Worm (Caenorhabditis elegans) whole organism, midembryonic: ENCODE measurements around the gene prk-2.
A peak's percentile ranks its signal among the peaks of the same experiment; 100 is the strongest.

ENCODE experiments used
- T22C8.4 ChIP-seq: fragments of 200-800 bp; sonication (Bioruptor generic); IDR thresholded peaks from 2 replicates; pipeline ENCODE4 v1.3.6; 2022; ENCODE audit warnings: missing genetic modification characterization, missing compliant biosample characterization
- cog-1 ChIP-seq: sonication (generic microtip); optimal IDR thresholded peaks from 2 replicates; lab custom pipeline; 2016; ENCODE audit warnings: missing genetic modification characterization, missing compliant biosample characterization
- flt-1 ChIP-seq: fragments of 200-800 bp; sonication (Bioruptor generic); IDR thresholded peaks from 2 replicates; pipeline ENCODE4 v1.3.6; 2022; ENCODE audit warnings: missing genetic modification characterization, missing compliant biosample characterization
- klf-2 ChIP-seq: fragments of 200-800 bp; sonication (Bioruptor generic); conservative IDR thresholded peaks from 2 replicates; pipeline ENCODE4 v1.3.6; 2022; ENCODE audit warnings: missing genetic modification reagents, missing genetic modification characterization, missing compliant biosample characterization
- med-1 ChIP-seq: sonication (generic microtip); optimal IDR thresholded peaks from 2 replicates; lab custom pipeline; 2017; ENCODE audit warnings: missing genetic modification characterization, mild to moderate bottlenecking, missing compliant biosample characterization, antibody characterized with exemption, missing genetic modification reagents; ENCODE audit not compliant: insufficient read depth
- ref-1 ChIP-seq: fragments of 200-800 bp; sonication (Bioruptor generic); conservative IDR thresholded peaks from 2 replicates; pipeline ENCODE4 v1.3.6; 2022; ENCODE audit warnings: missing genetic modification reagents, missing genetic modification characterization, missing compliant biosample characterization
- tab-1 ChIP-seq: fragments of 200-800 bp; sonication (Bioruptor generic); IDR thresholded peaks from 2 replicates; pipeline ENCODE4 v1.3.6; 2022; ENCODE audit warnings: missing genetic modification characterization, missing compliant biosample characterization
- ztf-23 ChIP-seq: fragments of 200-800 bp; sonication (Bioruptor generic); IDR thresholded peaks from 2 replicates; pipeline ENCODE4 v1.3.6; 2022; ENCODE audit warnings: missing genetic modification reagents, missing genetic modification characterization, missing compliant biosample characterization
- ztf-29 ChIP-seq: fragments of 200-800 bp; sonication (Bioruptor generic); IDR thresholded peaks from 2 replicates; pipeline ENCODE4 v1.3.6; 2022; ENCODE audit warnings: missing genetic modification reagents, missing genetic modification characterization, missing compliant biosample characterization

ce11 chrIII:3346665-3347064, 23.3 kb downstream of the prk-2 start:
- no peak for TF ChIP-seq med-1 (GFP tag; lab: Kevin White, UChicago)
- TF ChIP-seq flt-1 (GFP tag; lab: Robert Waterston, UW), result no peak
- TF ChIP-seq tab-1, result no peak
- TF ChIP-seq klf-2 (GFP tag; lab: Robert Waterston, UW), result no peak
- TF ChIP-seq ref-1, result no peak
- TF ChIP-seq T22C8.4 (GFP tag; lab: Robert Waterston, UW), result no peak
- TF ChIP-seq cog-1 (tag; lab: Kevin White, UChicago), result no peak
- TF ChIP-seq ztf-23 (GFP tag; lab: Robert Waterston, UW), result no peak
- peak; percentile 71; the same call in 1 of the 2 replicates for TF ChIP-seq ztf-29
